Worm (Caenorhabditis elegans) whole organism, dauer: ENCODE measurements around the gene gstk-2.
"Not testable (repeated sequence)": the region's sequence is repeated elsewhere in the genome, so short reads cannot be mapped to it uniquely, and the experiment has no call there.

Experiments used
- unc-62 ChIP-seq: sonication (generic microtip); optimal IDR thresholded peaks from 2 replicates; lab custom pipeline; 2017; ENCODE audit warnings: missing biosample characterization, missing genetic modification reagents, missing genetic modification characterization

The gstk-2 gene

ce11 chrIV:7242220-7242789 lies at the start of gene gstk-2:
TSS of gene gstk-2 (minus strand) at chrIV:7242270.
- no peak for TF ChIP-seq unc-62 (GFP tag; lab: Kevin White, UChicago)

- no peak for TF ChIP-seq unc-62 (GFP tag; lab: Kevin White, UChicago)
Observed at ce11 chrIV:7291066-7291465, 49.0 kb upstream of the gstk-2 start.

ce11 chrIV:7287474-7287873 lies 45.4 kb upstream of the gstk-2 start, which contains the start of gene F42C5.3:
TSS of gene F42C5.3 (minus strand) at chrIV:7287574.
- TF ChIP-seq unc-62 (GFP tag; lab: Kevin White, UChicago) = no peak

ce11 chrIV:7285839-7286238 lies 43.8 kb upstream of the gstk-2 start, which contains the start of gene C06E4.8:
TSS of gene C06E4.8 (minus strand) at chrIV:7285875.
- no peak for TF ChIP-seq unc-62 (GFP tag; lab: Kevin White, UChicago)

- TF ChIP-seq unc-62 (GFP tag; lab: Kevin White, UChicago) = no peak
Observed at ce11 chrIV:7282957-7283356, 40.9 kb upstream of the gstk-2 start, which contains the start of gene C06E4.1. TSS of gene C06E4.1 (plus strand) at chrIV:7283257.

- TF ChIP-seq unc-62 (GFP tag; lab: Kevin White, UChicago) = no peak
Observed at ce11 chrIV:7276661-7277060, 34.6 kb upstream of the gstk-2 start, which contains the start of gene C06E4.2. TSS of gene C06E4.2 (plus strand) at chrIV:7276961.

- TF ChIP-seq unc-62 (GFP tag; lab: Kevin White, UChicago) = no peak
Observed at ce11 chrIV:7274969-7275548, 33.0 kb upstream of the gstk-2 start.

ce11 chrIV:7263137-7263536 lies 21.1 kb upstream of the gstk-2 start, which contains the start of gene glb-2:
TSS of gene glb-2 (minus strand) at chrIV:7263237.
- no peak for TF ChIP-seq unc-62 (GFP tag; lab: Kevin White, UChicago)

ce11 chrIV:7260587-7260986 lies 18.5 kb upstream of the gstk-2 start, which contains the start of gene C06E4.3:
TSS of gene C06E4.3 (plus strand) at chrIV:7260875.
- no peak for TF ChIP-seq unc-62 (GFP tag; lab: Kevin White, UChicago)

ce11 chrIV:7258253-7258652 lies 16.2 kb upstream of the gstk-2 start, which contains the start of gene C06E4.6:
TSS of gene C06E4.6 (minus strand) at chrIV:7258303.
- no peak for TF ChIP-seq unc-62 (GFP tag; lab: Kevin White, UChicago)

- TF ChIP-seq unc-62 (GFP tag; lab: Kevin White, UChicago) = not testable (repeated sequence)
Observed at ce11 chrIV:7254690-7255089, 12.6 kb upstream of the gstk-2 start, which contains the start of gene C06E4.5. TSS of gene C06E4.5 (plus strand) at chrIV:7254990.

- TF ChIP-seq unc-62 (GFP tag; lab: Kevin White, UChicago) = no peak
Observed at ce11 chrIV:7253271-7253670, 11.2 kb upstream of the gstk-2 start.

- no peak for TF ChIP-seq unc-62 (GFP tag; lab: Kevin White, UChicago)
Observed at ce11 chrIV:7250158-7250557, 8.1 kb upstream of the gstk-2 start, which contains the start of gene D2024.18. TSS of gene D2024.18 (plus strand) at chrIV:7250458.

- not testable (repeated sequence) for TF ChIP-seq unc-62 (GFP tag; lab: Kevin White, UChicago)
Observed at ce11 chrIV:7247243-7247642, 5.2 kb upstream of the gstk-2 start, which contains the start of gene D2024.1. TSS of gene D2024.1 (plus strand) at chrIV:7247543.

ce11 chrIV:7246553-7246952 lies 4.5 kb upstream of the gstk-2 start, which contains the start of gene col-114:
TSS of gene col-114 (minus strand) at chrIV:7246653.
- no peak for TF ChIP-seq unc-62 (GFP tag; lab: Kevin White, UChicago)

- no peak for TF ChIP-seq unc-62 (GFP tag; lab: Kevin White, UChicago)
Observed at ce11 chrIV:7245592-7245991, 3.5 kb upstream of the gstk-2 start.
